Worm (Caenorhabditis elegans): ENCODE data around the gene C03A3.1.

ce11 chrX:11270882-11271281 is 13.7 kb downstream of the C03A3.1 start, which contains the start of gene ifa-1:
- TF ChIP-seq rnt-1 (tag; optimal IDR thresholded peaks at IDR 0.05) (no peak), ces-1 (GFP tag; optimal IDR thresholded peaks at IDR 0.05) (no peak)
